Worm (Caenorhabditis elegans) whole organism, midembryonic: ENCODE measurements around the gene C27B7.6.

Source experiments
- T22C8.4 ChIP-seq: fragments of 200-800 bp; sonication (Bioruptor generic); IDR thresholded peaks from 2 replicates; pipeline ENCODE4 v1.3.6; 2022; ENCODE audit warnings: missing genetic modification characterization, missing compliant biosample characterization
- cog-1 ChIP-seq: sonication (generic microtip); optimal IDR thresholded peaks from 2 replicates; lab custom pipeline; 2016; ENCODE audit warnings: missing genetic modification characterization, missing compliant biosample characterization
- flt-1 ChIP-seq: fragments of 200-800 bp; sonication (Bioruptor generic); IDR thresholded peaks from 2 replicates; pipeline ENCODE4 v1.3.6; 2022; ENCODE audit warnings: missing genetic modification characterization, missing compliant biosample characterization
- klf-2 ChIP-seq: fragments of 200-800 bp; sonication (Bioruptor generic); conservative IDR thresholded peaks from 2 replicates; pipeline ENCODE4 v1.3.6; 2022; ENCODE audit warnings: missing genetic modification reagents, missing genetic modification characterization, missing compliant biosample characterization
- med-1 ChIP-seq: sonication (generic microtip); optimal IDR thresholded peaks from 2 replicates; lab custom pipeline; 2017; ENCODE audit warnings: missing genetic modification characterization, mild to moderate bottlenecking, missing compliant biosample characterization, antibody characterized with exemption, missing genetic modification reagents; ENCODE audit not compliant: insufficient read depth
- ref-1 ChIP-seq: fragments of 200-800 bp; sonication (Bioruptor generic); conservative IDR thresholded peaks from 2 replicates; pipeline ENCODE4 v1.3.6; 2022; ENCODE audit warnings: missing genetic modification reagents, missing genetic modification characterization, missing compliant biosample characterization
- tab-1 ChIP-seq: fragments of 200-800 bp; sonication (Bioruptor generic); IDR thresholded peaks from 2 replicates; pipeline ENCODE4 v1.3.6; 2022; ENCODE audit warnings: missing genetic modification characterization, missing compliant biosample characterization
- ztf-23 ChIP-seq: fragments of 200-800 bp; sonication (Bioruptor generic); IDR thresholded peaks from 2 replicates; pipeline ENCODE4 v1.3.6; 2022; ENCODE audit warnings: missing genetic modification reagents, missing genetic modification characterization, missing compliant biosample characterization
- ztf-29 ChIP-seq: fragments of 200-800 bp; sonication (Bioruptor generic); IDR thresholded peaks from 2 replicates; pipeline ENCODE4 v1.3.6; 2022; ENCODE audit warnings: missing genetic modification reagents, missing genetic modification characterization, missing compliant biosample characterization

The C27B7.6 gene

DNA sequence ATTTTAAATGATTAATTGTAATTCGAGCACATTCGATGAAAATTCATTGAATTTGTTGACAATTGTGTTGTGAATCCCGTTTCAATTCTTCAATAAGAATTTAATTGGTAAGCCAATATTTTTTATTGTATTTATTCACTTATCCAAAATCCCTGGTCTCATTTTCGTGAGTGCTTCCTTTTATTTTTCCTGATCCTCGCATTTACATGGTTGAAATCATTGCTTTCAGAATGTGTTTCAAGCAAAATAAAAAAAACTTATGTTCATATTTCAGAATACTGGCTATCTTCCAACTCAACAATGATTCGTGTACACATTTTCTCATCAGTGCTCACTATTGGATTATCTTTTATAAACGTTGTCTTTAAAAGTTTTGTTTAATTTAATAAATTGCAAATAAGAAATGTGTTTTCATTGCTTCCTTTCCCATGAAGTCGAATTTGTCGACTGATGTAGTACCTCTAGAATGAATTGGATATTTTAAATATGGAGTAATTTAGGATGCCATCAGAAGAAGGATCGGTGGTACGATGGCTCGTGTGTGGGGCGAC, 23.9 kb upstream of the C27B7.6 start, which contains the start of the genes D1046.18 and slc-25A26:
D1046.18 (plus strand) TSS at position 301 of the 551 bp plus-strand sequence.
slc-25A26 (plus strand) TSS at position 501 of the 551 bp plus-strand sequence.
- TF ChIP-seq ref-1 (GFP tag; lab: Robert Waterston, UW) = no peak
- TF ChIP-seq tab-1 (GFP tag; lab: Robert Waterston, UW) = no peak
- TF ChIP-seq T22C8.4 (GFP tag; lab: Robert Waterston, UW) = no peak
- TF ChIP-seq flt-1 (GFP tag; lab: Robert Waterston, UW) = no peak
- no peak for TF ChIP-seq med-1
- no peak for TF ChIP-seq cog-1 (tag; lab: Kevin White, UChicago)
- no peak for TF ChIP-seq klf-2 (GFP tag; lab: Robert Waterston, UW)
- no peak for TF ChIP-seq ztf-29 (GFP tag; lab: Robert Waterston, UW)
- TF ChIP-seq ztf-23 (GFP tag; lab: Robert Waterston, UW) = no peak

DNA sequence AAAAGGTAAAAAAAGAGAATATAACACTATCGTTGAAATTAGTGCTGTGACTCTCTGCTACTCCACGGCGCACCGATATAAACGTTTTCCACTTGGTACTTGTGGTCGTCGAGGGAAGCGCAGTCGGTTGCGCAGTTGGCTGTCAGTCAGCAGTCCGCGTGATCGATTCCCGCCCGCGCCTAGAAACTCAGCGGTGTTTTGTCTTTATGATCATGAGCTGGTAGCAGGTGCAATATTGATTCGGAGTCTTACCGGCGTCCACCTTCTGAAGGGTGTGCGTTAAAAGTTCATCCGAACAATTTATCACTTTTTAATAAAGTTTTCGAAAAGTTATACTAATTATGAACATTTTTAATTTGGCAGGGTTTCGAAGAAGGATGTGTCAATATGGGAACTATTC, 20.9 kb upstream of the C27B7.6 start:
- TF ChIP-seq flt-1 (GFP tag; lab: Robert Waterston, UW) (peak; percentile 98), tab-1 (GFP tag; lab: Robert Waterston, UW) (peak; percentile 98), ztf-23 (GFP tag; lab: Robert Waterston, UW) (peak; percentile 96), ztf-29 (GFP tag; lab: Robert Waterston, UW) (peak; percentile 96), ref-1 (GFP tag; lab: Robert Waterston, UW) (peak; percentile 91), cog-1 (tag; lab: Kevin White, UChicago) (peak; percentile 83), klf-2 (GFP tag; lab: Robert Waterston, UW) (peak; percentile 96), T22C8.4 (GFP tag; lab: Robert Waterston, UW) (peak; percentile 97), med-1 (peak; percentile 82)

DNA sequence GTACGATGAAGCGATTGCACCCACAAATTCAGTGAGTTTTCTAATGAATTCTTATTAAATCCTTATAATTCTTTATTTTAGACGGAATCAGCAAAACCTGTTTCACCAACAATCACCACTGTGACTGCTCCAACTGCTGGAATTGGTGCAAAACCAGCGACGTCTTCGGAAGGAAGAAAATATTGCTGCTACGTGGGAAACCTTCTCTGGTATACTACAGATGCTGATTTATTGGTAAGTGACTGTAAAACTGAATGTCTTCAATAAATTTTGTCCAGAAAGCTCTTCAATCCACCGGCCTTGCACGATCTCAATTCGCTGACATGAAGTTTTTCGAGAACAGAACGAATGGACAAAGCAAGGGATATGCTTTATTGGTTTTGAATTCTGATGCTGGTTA, 20.4 kb upstream of the C27B7.6 start:
- TF ChIP-seq flt-1 (GFP tag; lab: Robert Waterston, UW) (no peak), med-1 (no peak), ztf-29 (GFP tag; lab: Robert Waterston, UW) (no peak), ref-1 (GFP tag; lab: Robert Waterston, UW) (no peak), ztf-23 (GFP tag; lab: Robert Waterston, UW) (no peak), tab-1 (GFP tag; lab: Robert Waterston, UW) (no peak), klf-2 (GFP tag; lab: Robert Waterston, UW) (no peak), T22C8.4 (GFP tag; lab: Robert Waterston, UW) (no peak), cog-1 (tag; lab: Kevin White, UChicago) (no peak)

DNA sequence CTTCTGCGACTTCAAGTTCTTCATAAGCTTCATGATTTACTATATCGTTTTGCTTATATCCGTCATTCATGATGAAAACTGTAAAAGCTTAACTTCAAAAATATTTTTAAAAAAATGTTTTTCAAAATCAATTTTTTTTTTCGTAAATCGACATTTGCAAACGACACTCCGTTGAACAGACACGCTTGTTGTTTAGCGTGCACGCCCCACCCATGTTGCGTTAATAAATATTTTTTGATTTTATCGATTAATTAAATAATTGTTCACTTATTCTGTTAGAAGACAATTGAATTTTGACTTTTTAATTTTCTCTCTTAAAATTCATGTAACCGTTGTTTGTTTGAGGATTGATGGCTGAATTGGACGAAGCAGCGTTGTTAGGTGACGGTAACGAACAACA, 19.8 kb upstream of the C27B7.6 start, which contains the start of the genes D1046.2 and cfim-2:
D1046.2 (minus strand) TSS at position 78 of the 400 bp plus-strand sequence.
cfim-2 (plus strand) TSS at position 335 of the 400 bp plus-strand sequence.
- no peak for TF ChIP-seq klf-2 (GFP tag; lab: Robert Waterston, UW)
- no peak for TF ChIP-seq T22C8.4 (GFP tag; lab: Robert Waterston, UW)
- TF ChIP-seq flt-1 (GFP tag; lab: Robert Waterston, UW) = no peak
- TF ChIP-seq med-1 = no peak

DNA sequence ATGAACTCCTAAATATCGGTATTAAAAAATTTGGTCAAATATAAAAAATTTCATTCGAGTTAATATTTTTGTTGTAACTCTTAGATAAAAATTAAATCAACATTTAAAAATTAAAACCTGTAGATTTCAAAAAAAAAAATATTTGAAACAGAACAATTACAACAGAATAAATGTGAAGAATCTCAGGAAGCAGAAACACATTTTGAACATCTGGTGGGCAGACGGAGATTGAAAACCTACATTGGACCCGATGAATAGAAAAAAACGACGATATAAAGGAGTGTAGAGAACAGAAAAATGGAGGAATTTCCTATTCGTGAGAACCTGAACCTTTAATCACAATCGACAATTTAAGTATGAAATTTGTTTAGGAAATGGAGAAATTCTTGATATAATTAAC, 18.0 kb upstream of the C27B7.6 start:
- TF ChIP-seq ztf-23 (GFP tag; lab: Robert Waterston, UW) = no peak
- TF ChIP-seq ref-1 (GFP tag; lab: Robert Waterston, UW) = no peak
- TF ChIP-seq ztf-29 (GFP tag; lab: Robert Waterston, UW) = no peak
- no peak for TF ChIP-seq flt-1 (GFP tag; lab: Robert Waterston, UW)
- no peak for TF ChIP-seq tab-1 (GFP tag; lab: Robert Waterston, UW)
- TF ChIP-seq med-1 = no peak
- no peak for TF ChIP-seq T22C8.4 (GFP tag; lab: Robert Waterston, UW)
- no peak for TF ChIP-seq cog-1 (tag; lab: Kevin White, UChicago)
- TF ChIP-seq klf-2 (GFP tag; lab: Robert Waterston, UW) = no peak

DNA sequence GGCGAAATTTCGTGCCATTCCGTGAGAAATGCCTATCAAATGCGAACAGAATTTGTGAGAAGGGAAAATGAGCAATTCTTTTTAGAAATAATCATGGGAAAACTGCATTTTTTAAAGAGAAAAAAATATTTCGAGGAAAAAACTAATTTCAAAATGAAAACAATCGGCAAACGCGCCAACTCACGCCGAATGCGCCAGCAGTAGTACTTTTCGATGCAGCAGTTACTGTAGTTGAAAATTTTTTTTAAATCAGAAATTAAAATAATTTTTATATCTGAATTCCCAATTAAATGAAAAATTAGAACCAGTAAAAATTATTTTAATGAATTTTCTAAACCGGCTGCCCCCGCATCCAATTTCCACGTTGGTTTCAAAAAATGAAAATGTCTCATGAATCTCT, 17.2 kb upstream of the C27B7.6 start:
- TF ChIP-seq ref-1 (GFP tag; lab: Robert Waterston, UW) (no peak), flt-1 (GFP tag; lab: Robert Waterston, UW) (no peak), T22C8.4 (GFP tag; lab: Robert Waterston, UW) (no peak), cog-1 (tag; lab: Kevin White, UChicago) (no peak), klf-2 (GFP tag; lab: Robert Waterston, UW) (no peak), ztf-23 (GFP tag; lab: Robert Waterston, UW) (no peak), tab-1 (GFP tag; lab: Robert Waterston, UW) (no peak), med-1 (no peak), ztf-29 (GFP tag; lab: Robert Waterston, UW) (no peak)

ce11 chrIV:8921956-8922355, 15.8 kb upstream of the C27B7.6 start, which contains the start of gene D1046.16:
TSS of gene D1046.16 (plus strand) at chrIV:8922150.
- TF ChIP-seq tab-1 (GFP tag; lab: Robert Waterston, UW) (no peak), ref-1 (GFP tag; lab: Robert Waterston, UW) (no peak), med-1 (no peak), ztf-23 (GFP tag; lab: Robert Waterston, UW) (no peak), cog-1 (tag; lab: Kevin White, UChicago) (no peak), ztf-29 (GFP tag; lab: Robert Waterston, UW) (no peak), flt-1 (GFP tag; lab: Robert Waterston, UW) (no peak), T22C8.4 (GFP tag; lab: Robert Waterston, UW) (peak; percentile 82)

ce11 chrIV:8921166-8921565, 15.0 kb upstream of the C27B7.6 start:
- no peak for TF ChIP-seq T22C8.4 (GFP tag; lab: Robert Waterston, UW)
- no peak for TF ChIP-seq cog-1 (tag; lab: Kevin White, UChicago)
- no peak for TF ChIP-seq flt-1 (GFP tag; lab: Robert Waterston, UW)
- no peak for TF ChIP-seq ref-1 (GFP tag; lab: Robert Waterston, UW)
- no peak for TF ChIP-seq tab-1 (GFP tag; lab: Robert Waterston, UW)

- no peak for TF ChIP-seq med-1
- TF ChIP-seq ztf-23 (GFP tag; lab: Robert Waterston, UW) = 0 out of 2 replicates have a peak, but pooled peaks have one; percentile 6
- TF ChIP-seq ztf-29 (GFP tag; lab: Robert Waterston, UW) = no peak
Observed at ce11 chrIV:8920284-8920806, 14.2 kb upstream of the C27B7.6 start.
